Worm (Caenorhabditis elegans) whole organism, L3 larva: ENCODE results near the gene klp-7.

Experiments used
- fos-1 ChIP-seq: fragments of 150-350 bp; optimal IDR thresholded peaks from 2 replicates; lab custom pipeline; 2014; ENCODE audit warnings: missing biosample characterization, missing genetic modification characterization
- snpc-4 ChIP-seq: fragments of 150-350 bp; optimal IDR thresholded peaks from 2 replicates; lab custom pipeline; 2014; ENCODE audit warnings: missing biosample characterization, missing genetic modification characterization
- tbx-2 ChIP-seq: sonication (generic microtip); optimal IDR thresholded peaks from 2 replicates; lab custom pipeline; 2016; ENCODE audit warnings: mild to moderate bottlenecking, missing genetic modification characterization, missing compliant biosample characterization
- unc-62 ChIP-seq: fragments of 150-350 bp; sonication (generic microtip); optimal IDR thresholded peaks from 4 replicates; lab custom pipeline; 2014; ENCODE audit warnings: missing biosample characterization, missing genetic modification reagents, missing genetic modification characterization

DNA sequence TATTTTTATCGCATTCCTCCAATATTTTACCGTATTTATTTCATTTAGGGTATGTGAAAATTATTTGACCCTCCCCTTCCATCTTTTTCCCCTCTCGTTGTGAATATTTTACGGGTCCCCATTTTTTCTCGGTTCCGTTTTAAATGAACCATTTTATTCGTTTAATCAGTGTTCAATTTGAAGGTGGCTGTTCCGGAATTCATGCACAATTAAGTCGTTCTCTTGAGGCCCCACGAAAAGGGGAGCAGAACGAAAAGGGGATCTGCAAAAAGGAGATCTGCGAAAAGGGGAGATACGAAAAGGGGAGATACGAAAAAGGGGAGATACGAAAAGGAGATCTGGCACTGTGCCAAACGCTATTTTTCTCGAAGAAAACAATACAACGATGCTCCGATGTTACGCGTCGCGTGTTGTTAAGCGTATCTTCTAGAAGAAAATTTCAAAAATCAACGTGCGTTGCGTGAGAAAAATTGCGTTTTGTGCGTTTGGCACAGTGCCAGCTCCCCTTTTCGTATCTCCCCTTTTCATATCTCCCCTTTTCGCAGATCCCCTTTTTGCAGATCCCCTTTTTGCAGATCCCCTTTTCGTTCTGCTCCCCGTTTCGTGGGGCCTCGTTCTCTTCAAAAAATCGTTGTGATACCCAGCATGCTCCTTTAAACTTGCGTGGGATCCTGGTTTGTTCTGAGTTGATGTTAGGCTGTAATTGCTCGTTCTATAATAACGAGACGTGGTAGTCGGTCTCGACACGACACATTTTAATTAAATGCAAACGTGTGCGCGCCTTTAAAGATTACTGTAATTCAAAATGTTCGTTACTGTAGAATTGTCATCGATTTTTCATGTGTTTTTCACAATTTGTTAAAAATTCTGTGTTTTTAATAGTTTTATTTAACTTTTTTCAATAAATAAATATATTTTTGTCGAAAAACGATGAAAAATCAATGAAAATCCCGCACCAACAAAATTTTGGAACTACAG is 5.4 kb downstream of the klp-7 start:
- TF ChIP-seq snpc-4 (tag; lab: Kevin White, UChicago): no peak
- no peak for TF ChIP-seq fos-1 (tag; lab: Kevin White, UChicago)
- TF ChIP-seq unc-62 (GFP tag; lab: Kevin White, UChicago): no peak
- TF ChIP-seq tbx-2 (tag; lab: Kevin White, UChicago): no peak
